Fruit fly (Drosophila melanogaster) whole organism, embryonic: ENCODE results near the gene Bub1.

Source experiments
- Ada2b ChIP-seq: fragments of 200-800 bp; sonication (Bioruptor generic); IDR thresholded peaks from 2 replicates; pipeline ENCODE4 v1.3.6; 2022; ENCODE audit warnings: missing biosample characterization, missing genetic modification characterization
- Adf1 ChIP-seq: fragments of 200-800 bp; sonication (Bioruptor generic); IDR thresholded peaks from 2 replicates; pipeline ENCODE4 v1.3.6; 2022; ENCODE audit warnings: missing biosample characterization, missing genetic modification characterization
- Bgb ChIP-seq: fragments of 200-800 bp; sonication (Bioruptor generic); IDR thresholded peaks from 2 replicates; pipeline ENCODE4 v1.3.6; 2022; ENCODE audit warnings: missing biosample characterization, missing genetic modification characterization; ENCODE audit not compliant: partially characterized antibody
- CG10462 ChIP-seq: fragments of 200-800 bp; sonication (Bioruptor generic); optimal IDR thresholded peaks from 2 replicates; lab custom pipeline; 2016; ENCODE audit warnings: missing biosample characterization, missing genetic modification characterization
- CG10565 ChIP-seq: fragments of 200-800 bp; sonication (Bioruptor generic); optimal IDR thresholded peaks from 3 replicates; lab custom pipeline; 2016; ENCODE audit warnings: missing biosample characterization, mild to moderate bottlenecking, missing genetic modification characterization
- CG11247 ChIP-seq: fragments of 200-800 bp; sonication (Bioruptor generic); IDR thresholded peaks from 2 replicates; pipeline ENCODE4 v1.3.6; 2022; ENCODE audit warnings: missing biosample characterization, missing genetic modification characterization
- CG11560 ChIP-seq: fragments of 200-800 bp; sonication (Bioruptor generic); IDR thresholded peaks from 3 replicates; pipeline ENCODE4 v1.3.6; 2022; ENCODE audit warnings: missing biosample characterization, missing genetic modification characterization
- CG13775 ChIP-seq: fragments of 200-800 bp; sonication (Bioruptor generic); optimal IDR thresholded peaks from 3 replicates; lab custom pipeline; 2017; ENCODE audit warnings: missing biosample characterization, mild to moderate bottlenecking, missing genetic modification characterization
- CG13894 ChIP-seq: fragments of 200-800 bp; sonication (Bioruptor generic); optimal IDR thresholded peaks from 3 replicates; lab custom pipeline; 2018; ENCODE audit warnings: missing biosample characterization, mild to moderate bottlenecking, missing genetic modification characterization, moderate library complexity
- CG14860 ChIP-seq: fragments of 200-800 bp; sonication (Bioruptor generic); IDR thresholded peaks from 3 replicates; pipeline ENCODE4 v1.3.6; 2022; ENCODE audit warnings: missing biosample characterization, missing genetic modification characterization; ENCODE audit not compliant: partially characterized antibody
- CG17359 ChIP-seq: fragments of 200-800 bp; sonication (Bioruptor generic); optimal IDR thresholded peaks from 3 replicates; lab custom pipeline; 2018; ENCODE audit warnings: missing biosample characterization, mild to moderate bottlenecking, missing genetic modification characterization, moderate library complexity
- CG17912 ChIP-seq: fragments of 200-800 bp; sonication (Bioruptor generic); optimal IDR thresholded peaks from 2 replicates; lab custom pipeline; 2018; ENCODE audit warnings: missing biosample characterization, mild to moderate bottlenecking, missing genetic modification characterization
- CG2120 ChIP-seq: fragments of 200-800 bp; sonication (Bioruptor generic); optimal IDR thresholded peaks from 3 replicates; lab custom pipeline; 2016; ENCODE audit warnings: missing biosample characterization, missing genetic modification characterization
- CG2875 ChIP-seq: fragments of 200-800 bp; sonication (Bioruptor generic); optimal IDR thresholded peaks from 2 replicates; lab custom pipeline; 2017; ENCODE audit warnings: missing biosample characterization, mild to moderate bottlenecking, missing genetic modification characterization, missing genetic modification reagents
- CG31441 ChIP-seq: fragments of 200-800 bp; sonication (Bioruptor generic); IDR thresholded peaks from 2 replicates; pipeline ENCODE4 v1.3.6; 2022; ENCODE audit warnings: missing biosample characterization, missing genetic modification characterization
- CG32772 ChIP-seq: fragments of 200-800 bp; sonication (Bioruptor generic); IDR thresholded peaks from 2 replicates; pipeline ENCODE4 v1.3.6; 2022; ENCODE audit warnings: missing biosample characterization, missing genetic modification characterization
- CG3281 ChIP-seq: fragments of 200-800 bp; sonication (Bioruptor generic); optimal IDR thresholded peaks from 3 replicates; lab custom pipeline; 2017; ENCODE audit warnings: missing biosample characterization, mild to moderate bottlenecking, missing genetic modification characterization
- CG4360 ChIP-seq: fragments of 200-800 bp; sonication (Bioruptor generic); IDR thresholded peaks from 2 replicates; pipeline ENCODE4 v1.3.6; 2022; ENCODE audit warnings: missing biosample characterization, missing genetic modification characterization
- CG6689 ChIP-seq: fragments of 200-800 bp; sonication (Bioruptor generic); IDR thresholded peaks from 2 replicates; pipeline ENCODE4 v1.3.6; 2022; ENCODE audit warnings: missing biosample characterization, missing genetic modification characterization
- CG8089 ChIP-seq: fragments of 200-800 bp; sonication (Bioruptor generic); optimal IDR thresholded peaks from 3 replicates; lab custom pipeline; 2016; ENCODE audit warnings: missing biosample characterization, missing genetic modification characterization
- Camta ChIP-seq: fragments of 200-800 bp; sonication (Bioruptor generic); optimal IDR thresholded peaks from 2 replicates; lab custom pipeline; 2016; ENCODE audit warnings: missing biosample characterization, missing genetic modification characterization
- D19A ChIP-seq: fragments of 200-800 bp; optimal IDR thresholded peaks from 3 replicates; lab custom pipeline; 2019; ENCODE audit warnings: missing biosample characterization, mild to moderate bottlenecking, missing genetic modification characterization, moderate library complexity
- H2.0 ChIP-seq: fragments of 200-800 bp; sonication (Bioruptor generic); IDR thresholded peaks from 2 replicates; pipeline ENCODE4 v1.3.6; 2022; ENCODE audit warnings: missing biosample characterization, missing genetic modification characterization
- Kr ChIP-seq: fragments of 200-800 bp; sonication (Bioruptor generic); optimal IDR thresholded peaks from 2 replicates; lab custom pipeline; 2017; ENCODE audit warnings: missing biosample characterization, mild to moderate bottlenecking, missing genetic modification characterization
- Lhr ChIP-seq: fragments of 200-800 bp; sonication (Bioruptor generic); optimal IDR thresholded peaks from 3 replicates; lab custom pipeline; 2017; ENCODE audit warnings: mild to moderate bottlenecking, missing biosample characterization, missing genetic modification reagents, missing genetic modification characterization
- Nf-YA ChIP-seq: fragments of 200-800 bp; sonication (Bioruptor generic); IDR thresholded peaks from 2 replicates; pipeline ENCODE4 v1.3.6; 2022; ENCODE audit warnings: missing biosample characterization, missing genetic modification characterization
- Nf-YC ChIP-seq: fragments of 200-800 bp; optimal IDR thresholded peaks from 3 replicates; lab custom pipeline; 2019; ENCODE audit warnings: missing biosample characterization, mild to moderate bottlenecking, missing genetic modification characterization, moderate library complexity
- Rx ChIP-seq: fragments of 200-800 bp; sonication (Bioruptor generic); IDR thresholded peaks from 2 replicates; pipeline ENCODE4 v1.3.6; 2022; ENCODE audit warnings: missing biosample characterization, missing genetic modification characterization
- Spps ChIP-seq: fragments of 200-800 bp; sonication (Bioruptor generic); optimal IDR thresholded peaks from 2 replicates; lab custom pipeline; 2018; ENCODE audit warnings: missing biosample characterization, mild to moderate bottlenecking, missing genetic modification characterization
- Sry-δ ChIP-seq: fragments of 200-800 bp; sonication (Bioruptor generic); optimal IDR thresholded peaks from 2 replicates; lab custom pipeline; 2016; ENCODE audit warnings: missing biosample characterization, missing genetic modification characterization
- Ssrp ChIP-seq: fragments of 200-800 bp; sonication (Bioruptor generic); optimal IDR thresholded peaks from 2 replicates; lab custom pipeline; 2018; ENCODE audit warnings: missing biosample characterization, mild to moderate bottlenecking, missing genetic modification characterization, moderate library complexity
- Vsx1 ChIP-seq: fragments of 200-800 bp; sonication (Bioruptor generic); optimal IDR thresholded peaks from 2 replicates; lab custom pipeline; 2017; ENCODE audit warnings: missing biosample characterization, mild to moderate bottlenecking, missing genetic modification characterization, missing genetic modification reagents
- aop ChIP-seq: fragments of 200-800 bp; sonication (Bioruptor generic); IDR thresholded peaks from 2 replicates; pipeline ENCODE4 v1.3.6; 2022; ENCODE audit warnings: missing biosample characterization, missing genetic modification characterization
- ase ChIP-seq: fragments of 200-800 bp; sonication (Bioruptor generic); IDR thresholded peaks from 3 replicates; pipeline ENCODE4 v1.3.6; 2022; ENCODE audit warnings: missing biosample characterization, missing genetic modification characterization
- ash1 ChIP-seq: fragments of 200-800 bp; sonication (Bioruptor generic); optimal IDR thresholded peaks from 2 replicates; lab custom pipeline; 2018; ENCODE audit warnings: missing biosample characterization, mild to moderate bottlenecking, missing genetic modification characterization
- chif ChIP-seq, 2 experiments: fragments of 200-800 bp; sonication (Bioruptor generic); optimal IDR thresholded peaks; 3 replicates each; lab custom pipeline; 2016; ENCODE audit warnings: missing biosample characterization in 2 of 2, missing genetic modification characterization in 2 of 2
- crol ChIP-seq: fragments of 200-800 bp; sonication (Bioruptor generic); IDR thresholded peaks from 2 replicates; pipeline ENCODE4 v1.3.6; 2022; ENCODE audit warnings: missing biosample characterization, missing genetic modification characterization
- crp ChIP-seq, 2 experiments: fragments of 200-800 bp; sonication (Bioruptor generic); optimal IDR thresholded peaks; 2 replicates in 1 of 2; 3 replicates in 1 of 2; lab custom pipeline; 2017; ENCODE audit warnings: missing biosample characterization in 2 of 2, missing genetic modification characterization in 2 of 2, mild to moderate bottlenecking in 1 of 2, moderate library complexity in 1 of 2
- disco-r ChIP-seq: fragments of 200-800 bp; sonication (Bioruptor generic); optimal IDR thresholded peaks from 2 replicates; lab custom pipeline; 2016; ENCODE audit warnings: missing biosample characterization, missing genetic modification characterization
- dmrt11E ChIP-seq: fragments of 200-800 bp; sonication (Bioruptor generic); optimal IDR thresholded peaks from 3 replicates; lab custom pipeline; 2018; ENCODE audit warnings: missing biosample characterization, mild to moderate bottlenecking, missing genetic modification characterization, moderate library complexity
- eve ChIP-seq, 2 experiments: fragments of >200 bp; optimal IDR thresholded peaks; 2 replicates each; lab custom pipeline; 2017; ENCODE audit warnings: missing biosample characterization in 2 of 2, missing genetic modification characterization in 2 of 2
- gem ChIP-seq: fragments of 200-800 bp; sonication (Bioruptor generic); optimal IDR thresholded peaks from 2 replicates; lab custom pipeline; 2019; ENCODE audit warnings: missing biosample characterization, mild to moderate bottlenecking, missing genetic modification characterization, moderate library complexity
- maf-S ChIP-seq: fragments of 200-800 bp; sonication (Bioruptor generic); optimal IDR thresholded peaks from 2 replicates; lab custom pipeline; 2016; ENCODE audit warnings: missing biosample characterization, missing genetic modification characterization
- pum ChIP-seq: fragments of 200-800 bp; sonication (Bioruptor generic); optimal IDR thresholded peaks from 2 replicates; lab custom pipeline; 2016; ENCODE audit warnings: missing biosample characterization, missing genetic modification characterization
- so ChIP-seq: fragments of 200-800 bp; sonication (Bioruptor generic); IDR thresholded peaks from 3 replicates; pipeline ENCODE4 v1.3.6; 2022; ENCODE audit warnings: missing biosample characterization, missing genetic modification characterization
- stc ChIP-seq: fragments of 200-800 bp; sonication (Bioruptor generic); IDR thresholded peaks from 2 replicates; pipeline ENCODE4 v1.3.6; 2022; ENCODE audit warnings: missing biosample characterization, missing genetic modification characterization
- stwl ChIP-seq: fragments of 200-800 bp; sonication (Bioruptor generic); optimal IDR thresholded peaks from 3 replicates; lab custom pipeline; 2018; ENCODE audit warnings: missing biosample characterization, mild to moderate bottlenecking, missing genetic modification characterization, moderate library complexity
- tap ChIP-seq: fragments of 200-800 bp; optimal IDR thresholded peaks from 3 replicates; lab custom pipeline; 2019; ENCODE audit warnings: missing biosample characterization, mild to moderate bottlenecking, missing genetic modification characterization, moderate library complexity
- toy ChIP-seq: fragments of 200-800 bp; sonication (Bioruptor generic); IDR thresholded peaks from 2 replicates; pipeline ENCODE4 v1.3.6; 2022; ENCODE audit warnings: missing biosample characterization, missing genetic modification characterization
- twi ChIP-seq: fragments of 200-800 bp; optimal IDR thresholded peaks from 2 replicates; lab custom pipeline; 2019; ENCODE audit warnings: missing biosample characterization, mild to moderate bottlenecking, missing genetic modification characterization, moderate library complexity

The Bub1 gene

dm6 chr2L:5292977-5293513, 14.4 kb downstream of the Bub1 start (continued):
- TF ChIP-seq toy (GFP tag; lab: Robert Waterston, UW) (no peak), CG10462 (GFP tag; lab: Kevin White, UChicago) (peak; percentile 74), crol (GFP tag; lab: Robert Waterston, UW) (peak; percentile 51; the same call in 1 of the 2 replicates), H2.0 (GFP tag; lab: Robert Waterston, UW) (0 out of 2 replicates have a peak, but pooled peaks have one; percentile 50), CG11247 (GFP tag; lab: Robert Waterston, UW) (no peak), CG10565 (peak; percentile 16), ash1 (no peak), Kr (GFP tag; lab: Kevin White, UChicago) (no peak), crp (GFP tag; optimal IDR thresholded peaks at IDR 0.05; lab: Kevin White, UChicago) (peak in 1 of 2 experiments; percentile 27), CG2120 (GFP tag; lab: Kevin White, UChicago) (peak; percentile 29), Rx (GFP tag; lab: Robert Waterston, UW) (peak; percentile 41; the same call in 1 of the 2 replicates), pum (GFP tag; lab: Kevin White, UChicago) (peak; percentile 54), Nf-YC (tag; lab: Kevin White, UChicago) (peak; percentile 48), maf-S (peak; percentile 27), tap (tag; lab: Kevin White, UChicago) (peak; percentile 86), Ada2b (GFP tag; lab: Robert Waterston, UW) (peak; percentile 58), CG13775 (GFP tag; lab: Kevin White, UChicago) (peak; percentile 48), CG11560 (0 out of 3 replicates have a peak, but pooled peaks have one; percentile 10), stc (GFP tag; lab: Robert Waterston, UW) (peak; percentile 61; the same call in 1 of the 2 replicates), eve (GFP tag; optimal IDR thresholded peaks at IDR 0.05; lab: Kevin White, UChicago) (peak in 1 of 2 experiments; percentile 80), so (GFP tag; lab: Robert Waterston, UW) (peak; percentile 46; the same call in 1 of the 3 replicates), CG6689 (GFP tag; lab: Robert Waterston, UW) (peak; percentile 81), CG13894 (tag; lab: Kevin White, UChicago) (no peak), CG3281 (GFP tag; lab: Kevin White, UChicago) (peak; percentile 42), Spps (tag; lab: Kevin White, UChicago) (peak; percentile 78), CG17359 (peak; percentile 79), CG8089 (GFP tag; lab: Kevin White, UChicago) (peak; percentile 53), aop (GFP tag; lab: Robert Waterston, UW) (no peak), D19A (tag; lab: Kevin White, UChicago) (peak; percentile 80), CG4360 (GFP tag; lab: Robert Waterston, UW) (no peak), CG14860 (GFP tag; lab: Robert Waterston, UW) (no peak), twi (tag; lab: Kevin White, UChicago) (peak; percentile 66), Camta (peak; percentile 79), CG17912 (GFP tag; lab: Kevin White, UChicago) (no peak), stwl (tag; lab: Kevin White, UChicago) (peak; percentile 25), Nf-YA (GFP tag; lab: Robert Waterston, UW) (0 out of 2 replicates have a peak, but pooled peaks have one; percentile 21), Ssrp (peak; percentile 77), CG2875 (GFP tag; lab: Kevin White, UChicago) (peak; percentile 55), ase (GFP tag; lab: Robert Waterston, UW) (peak; percentile 64; the same call in 1 of the 3 replicates), Lhr (GFP tag; lab: Kevin White, UChicago) (peak; percentile 50), CG31441 (GFP tag; lab: Robert Waterston, UW) (peak; percentile 82), disco-r (GFP tag; lab: Kevin White, UChicago) (no peak), gem (peak; percentile 89), Sry-δ (peak; percentile 27), dmrt11E (tag; lab: Kevin White, UChicago) (peak; percentile 89), CG32772 (GFP tag; lab: Robert Waterston, UW) (peak; percentile 54), Bgb (GFP tag; lab: Robert Waterston, UW) (no peak), Adf1 (GFP tag; lab: Robert Waterston, UW) (peak; percentile 77), chif (GFP tag; optimal IDR thresholded peaks at IDR 0.05; lab: Kevin White, UChicago) (peak; percentile 74), Vsx1 (GFP tag; lab: Kevin White, UChicago) (peak; percentile 62)
